Fruit fly (Drosophila melanogaster) whole organism, embryonic: ENCODE measurements around the gene CG14326.
A peak's percentile ranks its signal among the peaks of the same experiment; 100 is the strongest.

Experiments used
- Bgb ChIP-seq: fragments of 200-800 bp; sonication (Bioruptor generic); IDR thresholded peaks from 2 replicates; pipeline ENCODE4 v1.3.6; 2022; ENCODE audit warnings: missing biosample characterization, missing genetic modification characterization; ENCODE audit not compliant: partially characterized antibody
- CG10321 ChIP-seq: fragments of 200-800 bp; sonication (Bioruptor generic); IDR thresholded peaks from 2 replicates; pipeline ENCODE4 v1.3.6; 2022; ENCODE audit warnings: missing biosample characterization, missing genetic modification characterization
- CG10959 ChIP-seq: fragments of 200-800 bp; sonication (Bioruptor generic); IDR thresholded peaks from 2 replicates; pipeline ENCODE4 v1.3.6; 2022; ENCODE audit warnings: missing biosample characterization, missing genetic modification characterization
- CG10979 ChIP-seq: fragments of 200-800 bp; sonication (Bioruptor generic); optimal IDR thresholded peaks from 2 replicates; lab custom pipeline; 2018; ENCODE audit warnings: missing biosample characterization, mild to moderate bottlenecking, missing genetic modification characterization, moderate library complexity
- CG12299 ChIP-seq: fragments of 200-800 bp; sonication (Bioruptor generic); optimal IDR thresholded peaks from 2 replicates; lab custom pipeline; 2018; ENCODE audit warnings: missing biosample characterization, mild to moderate bottlenecking, missing genetic modification characterization
- CG1233 ChIP-seq: fragments of 200-800 bp; sonication (Bioruptor generic); optimal IDR thresholded peaks from 4 replicates; lab custom pipeline; 2018; ENCODE audit warnings: missing biosample characterization, mild to moderate bottlenecking, missing genetic modification characterization
- CG13296 ChIP-seq: fragments of 200-800 bp; sonication (Bioruptor generic); optimal IDR thresholded peaks from 3 replicates; lab custom pipeline; 2018; ENCODE audit warnings: missing biosample characterization, mild to moderate bottlenecking, missing genetic modification characterization
- CG1602 ChIP-seq: fragments of 200-800 bp; sonication (Bioruptor generic); optimal IDR thresholded peaks from 3 replicates; lab custom pipeline; 2016; ENCODE audit warnings: missing biosample characterization, missing genetic modification characterization
- CG18599 ChIP-seq: fragments of 200-800 bp; sonication (Bioruptor generic); optimal IDR thresholded peaks from 3 replicates; lab custom pipeline; 2017; ENCODE audit warnings: missing biosample characterization, missing genetic modification characterization, mild to moderate bottlenecking, moderate library complexity, missing genetic modification reagents
- CG2712 ChIP-seq: fragments of 200-800 bp; optimal IDR thresholded peaks from 3 replicates; lab custom pipeline; 2019; ENCODE audit warnings: missing biosample characterization, mild to moderate bottlenecking, missing genetic modification characterization, moderate library complexity
- CG4730 ChIP-seq: fragments of 200-800 bp; sonication (Bioruptor generic); IDR thresholded peaks from 2 replicates; pipeline ENCODE4 v1.3.6; 2022; ENCODE audit warnings: missing biosample characterization, missing genetic modification characterization
- CG5180 ChIP-seq: fragments of 200-800 bp; sonication (Bioruptor generic); optimal IDR thresholded peaks from 3 replicates; lab custom pipeline; 2017; ENCODE audit warnings: missing biosample characterization, missing genetic modification characterization, mild to moderate bottlenecking, moderate library complexity, missing genetic modification reagents
- CG9727 ChIP-seq: fragments of 200-800 bp; sonication (Bioruptor generic); optimal IDR thresholded peaks from 3 replicates; lab custom pipeline; 2017; ENCODE audit warnings: missing biosample characterization, mild to moderate bottlenecking, missing genetic modification characterization
- CG9817 ChIP-seq: fragments of 200-800 bp; sonication (Bioruptor generic); optimal IDR thresholded peaks from 2 replicates; lab custom pipeline; 2018; ENCODE audit warnings: missing biosample characterization, mild to moderate bottlenecking, missing genetic modification characterization, moderate library complexity
- CG9876 ChIP-seq: fragments of 200-800 bp; sonication (Bioruptor generic); optimal IDR thresholded peaks from 2 replicates; lab custom pipeline; 2016; ENCODE audit warnings: missing biosample characterization, missing genetic modification characterization
- CG9932 ChIP-seq: fragments of 200-800 bp; sonication (Bioruptor generic); IDR thresholded peaks from 2 replicates; pipeline ENCODE4 v1.3.6; 2022; ENCODE audit warnings: missing biosample characterization, missing genetic modification characterization
- D ChIP-seq, 2 experiments: fragments of 200-800 bp in 1 of 2; fragments of >200 bp in 1 of 2; sonication (Bioruptor generic) in 1 of 2; optimal IDR thresholded peaks; 2 replicates in 1 of 2; 3 replicates in 1 of 2; lab custom pipeline; 2017; ENCODE audit warnings: mild to moderate bottlenecking in 1 of 2, missing biosample characterization in 1 of 2, missing genetic modification characterization in 1 of 2, missing genetic modification reagents in 1 of 2
- Dfd ChIP-seq, 2 experiments: fragments of >200 bp; optimal IDR thresholded peaks; 2 replicates each; lab custom pipeline; 2017; ENCODE audit warnings: missing biosample characterization in 2 of 2, missing genetic modification characterization in 2 of 2
- ERR ChIP-seq: fragments of 200-800 bp; sonication (Bioruptor generic); optimal IDR thresholded peaks from 2 replicates; lab custom pipeline; 2016; ENCODE audit warnings: missing biosample characterization, missing genetic modification characterization
- Fer3 ChIP-seq: fragments of 200-800 bp; sonication (Bioruptor generic); optimal IDR thresholded peaks from 2 replicates; lab custom pipeline; 2018; ENCODE audit warnings: missing biosample characterization, mild to moderate bottlenecking, missing genetic modification characterization, moderate library complexity
- Gsc ChIP-seq: fragments of 200-800 bp; sonication (Bioruptor generic); IDR thresholded peaks from 2 replicates; pipeline ENCODE4 v1.3.6; 2022; ENCODE audit warnings: missing biosample characterization, missing genetic modification characterization
- MTF-1 ChIP-seq: fragments of 200-800 bp; sonication (Bioruptor generic); optimal IDR thresholded peaks from 2 replicates; lab custom pipeline; 2018; ENCODE audit warnings: missing biosample characterization, mild to moderate bottlenecking, missing genetic modification characterization, borderline replicate concordance
- Mes4 ChIP-seq: fragments of 200-800 bp; sonication (Bioruptor generic); optimal IDR thresholded peaks from 2 replicates; lab custom pipeline; 2016; ENCODE audit warnings: missing biosample characterization, missing genetic modification characterization
- Nf-YA ChIP-seq: fragments of 200-800 bp; sonication (Bioruptor generic); IDR thresholded peaks from 2 replicates; pipeline ENCODE4 v1.3.6; 2022; ENCODE audit warnings: missing biosample characterization, missing genetic modification characterization
- Opbp ChIP-seq: fragments of 200-800 bp; sonication (Bioruptor generic); IDR thresholded peaks from 3 replicates; pipeline ENCODE4 v1.3.6; 2022; ENCODE audit warnings: missing biosample characterization, missing genetic modification characterization; ENCODE audit not compliant: partially characterized antibody
- Optix ChIP-seq: fragments of 200-800 bp; sonication (Bioruptor generic); IDR thresholded peaks from 3 replicates; pipeline ENCODE4 v1.3.6; 2022; ENCODE audit warnings: missing biosample characterization, missing genetic modification characterization
- PHDP ChIP-seq: fragments of 200-800 bp; sonication (Bioruptor generic); optimal IDR thresholded peaks from 3 replicates; lab custom pipeline; 2018; ENCODE audit warnings: missing biosample characterization, mild to moderate bottlenecking, missing genetic modification characterization, moderate library complexity
- Ptx1 ChIP-seq: fragments of 200-800 bp; sonication (Bioruptor generic); IDR thresholded peaks from 2 replicates; pipeline ENCODE4 v1.3.6; 2022; ENCODE audit warnings: missing biosample characterization, missing genetic modification characterization
- Sry-δ ChIP-seq: fragments of 200-800 bp; sonication (Bioruptor generic); optimal IDR thresholded peaks from 2 replicates; lab custom pipeline; 2016; ENCODE audit warnings: missing biosample characterization, missing genetic modification characterization
- Taf1 ChIP-seq: fragments of 200-800 bp; sonication (Bioruptor generic); IDR thresholded peaks from 2 replicates; pipeline ENCODE4 v1.3.6; 2022; ENCODE audit warnings: missing biosample characterization, missing genetic modification characterization
- Xbp1 ChIP-seq: fragments of 200-800 bp; sonication (Bioruptor generic); optimal IDR thresholded peaks from 3 replicates; lab custom pipeline; 2016; ENCODE audit warnings: missing biosample characterization, mild to moderate bottlenecking, missing genetic modification characterization
- bab2 ChIP-seq: fragments of 200-800 bp; sonication (Bioruptor generic); optimal IDR thresholded peaks from 2 replicates; lab custom pipeline; 2016; ENCODE audit warnings: missing biosample characterization, missing genetic modification characterization
- cg ChIP-seq: fragments of 200-800 bp; sonication (Bioruptor generic); optimal IDR thresholded peaks from 3 replicates; lab custom pipeline; 2019; ENCODE audit warnings: missing biosample characterization, mild to moderate bottlenecking, missing genetic modification characterization, moderate library complexity
- dan ChIP-seq: fragments of 200-800 bp; sonication (Bioruptor generic); IDR thresholded peaks from 2 replicates; pipeline ENCODE4 v1.3.6; 2022; ENCODE audit warnings: missing biosample characterization, missing genetic modification characterization
- disco-r ChIP-seq: fragments of 200-800 bp; sonication (Bioruptor generic); optimal IDR thresholded peaks from 2 replicates; lab custom pipeline; 2016; ENCODE audit warnings: missing biosample characterization, missing genetic modification characterization
- ewg ChIP-seq: fragments of 200-800 bp; sonication (Bioruptor generic); optimal IDR thresholded peaks from 3 replicates; lab custom pipeline; 2017; ENCODE audit warnings: mild to moderate bottlenecking, missing biosample characterization, missing genetic modification reagents, missing genetic modification characterization
- jigr1 ChIP-seq: fragments of 200-800 bp; sonication (Bioruptor generic); IDR thresholded peaks from 3 replicates; pipeline ENCODE4 v1.3.6; 2022; ENCODE audit warnings: missing biosample characterization, missing genetic modification characterization
- jing ChIP-seq: fragments of 200-800 bp; sonication (Bioruptor generic); optimal IDR thresholded peaks from 2 replicates; lab custom pipeline; 2018; ENCODE audit warnings: missing biosample characterization, mild to moderate bottlenecking, missing genetic modification characterization
- lbe ChIP-seq: fragments of 200-800 bp; sonication (Bioruptor generic); optimal IDR thresholded peaks from 2 replicates; lab custom pipeline; 2016; ENCODE audit warnings: missing biosample characterization, mild to moderate bottlenecking, missing genetic modification characterization
- lilli ChIP-seq: fragments of 200-800 bp; sonication (Bioruptor generic); optimal IDR thresholded peaks from 3 replicates; lab custom pipeline; 2016; ENCODE audit warnings: missing biosample characterization, missing genetic modification characterization
- lola ChIP-seq, 3 experiments: fragments of >200 bp in 2 of 3; fragments of 200-800 bp in 1 of 3; sonication (Bioruptor generic) in 1 of 3; optimal IDR thresholded peaks; 2 replicates each; lab custom pipeline; 2017 to 2019; ENCODE audit warnings: missing biosample characterization in 3 of 3, missing genetic modification characterization in 3 of 3, mild to moderate bottlenecking in 1 of 3, moderate library complexity in 1 of 3
- mld ChIP-seq: fragments of 200-800 bp; sonication (Bioruptor generic); IDR thresholded peaks from 3 replicates; pipeline ENCODE4 v1.3.6; 2022; ENCODE audit warnings: missing biosample characterization, missing genetic modification characterization; ENCODE audit not compliant: partially characterized antibody
- pita ChIP-seq: fragments of 200-800 bp; sonication (Bioruptor generic); optimal IDR thresholded peaks from 2 replicates; lab custom pipeline; 2017; ENCODE audit warnings: missing biosample characterization, mild to moderate bottlenecking, missing genetic modification characterization
- psq ChIP-seq: fragments of 200-800 bp; sonication (Bioruptor generic); optimal IDR thresholded peaks from 2 replicates; lab custom pipeline; 2017; ENCODE audit warnings: missing biosample characterization, missing genetic modification characterization
- ssp ChIP-seq: fragments of 200-800 bp; sonication (Bioruptor generic); IDR thresholded peaks from 2 replicates; pipeline ENCODE4 v1.3.6; 2022; ENCODE audit warnings: missing biosample characterization, missing genetic modification characterization
- tap ChIP-seq: fragments of 200-800 bp; optimal IDR thresholded peaks from 3 replicates; lab custom pipeline; 2019; ENCODE audit warnings: missing biosample characterization, mild to moderate bottlenecking, missing genetic modification characterization, moderate library complexity
- tio ChIP-seq: fragments of 200-800 bp; sonication (Bioruptor generic); optimal IDR thresholded peaks from 2 replicates; lab custom pipeline; 2017; ENCODE audit warnings: missing biosample characterization, missing genetic modification characterization, inconsistent platforms
- unc-4 ChIP-seq: fragments of 200-800 bp; sonication (Bioruptor generic); IDR thresholded peaks from 2 replicates; pipeline ENCODE4 v1.3.6; 2022; ENCODE audit warnings: missing biosample characterization, missing genetic modification characterization; ENCODE audit not compliant: partially characterized antibody

Gene CG14326

DNA sequence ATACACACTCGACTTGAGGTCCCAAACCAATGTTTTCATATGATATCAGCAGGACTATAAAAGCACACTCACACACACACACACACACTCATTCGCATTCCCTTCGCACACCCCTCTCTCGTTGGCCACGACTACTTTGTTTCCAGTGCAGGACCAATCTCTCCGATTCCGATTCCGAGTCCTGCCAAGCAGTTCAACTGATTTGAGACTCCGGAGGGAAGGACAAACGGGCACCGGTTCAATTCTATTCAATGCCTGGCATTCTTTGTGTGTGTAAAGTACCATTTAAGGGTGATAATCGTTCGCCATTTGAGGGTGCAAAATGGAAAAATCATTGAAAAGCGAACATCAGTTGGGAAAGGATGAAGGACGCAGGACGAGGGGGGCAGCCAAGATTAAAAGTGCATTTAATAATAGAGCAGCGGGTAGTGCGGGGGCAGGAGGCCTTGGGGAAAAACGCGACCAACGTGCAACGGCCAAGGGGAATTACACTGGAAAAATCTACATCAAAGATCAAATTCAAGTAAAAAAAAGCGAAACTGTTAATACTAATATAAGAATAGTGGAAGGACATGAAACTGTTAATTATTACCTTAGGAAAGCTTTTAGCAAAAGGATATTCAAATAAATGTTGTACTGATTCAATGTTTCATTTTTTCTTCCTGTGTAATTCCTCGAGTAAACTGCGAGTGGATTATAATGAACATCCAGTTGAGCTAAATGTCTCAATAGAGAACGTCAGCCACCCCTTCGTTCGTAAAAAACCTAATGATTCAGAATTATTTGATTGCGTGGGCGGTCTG lies 35.0 kb upstream of the CG14326 start (continued):
- TF ChIP-seq CG2712 (tag; lab: Kevin White, UChicago) (peak; percentile 75), Mes4 (GFP tag; lab: Kevin White, UChicago) (no peak), jigr1 (GFP tag; lab: Robert Waterston, UW) (no peak), D (optimal IDR thresholded peaks at IDR 0.05; lab: Kevin White, UChicago) (peak; percentile 1), D (GFP tag; optimal IDR thresholded peaks at IDR 0.05; lab: Kevin White, UChicago) (peak; percentile 59), tap (tag; lab: Kevin White, UChicago) (peak; percentile 37), PHDP (peak; percentile 39), bab2 (GFP tag; lab: Kevin White, UChicago) (no peak), Taf1 (GFP tag; lab: Robert Waterston, UW) (no peak), CG10321 (GFP tag; lab: Robert Waterston, UW) (no peak), unc-4 (GFP tag; lab: Robert Waterston, UW) (no peak), CG9876 (GFP tag; lab: Kevin White, UChicago) (no peak), CG10959 (GFP tag; lab: Robert Waterston, UW) (peak; percentile 30; the same call in 1 of the 2 replicates), ERR (GFP tag; lab: Kevin White, UChicago) (no peak), lbe (GFP tag; lab: Kevin White, UChicago) (no peak), Dfd (GFP tag; optimal IDR thresholded peaks at IDR 0.05; lab: Kevin White, UChicago) (no peak), Ptx1 (GFP tag; lab: Robert Waterston, UW) (0 out of 2 replicates have a peak, but pooled peaks have one; percentile 32), CG9727 (GFP tag; lab: Kevin White, UChicago) (peak; percentile 58), pita (GFP tag; lab: Kevin White, UChicago) (no peak), CG10979 (peak; percentile 80), CG18599 (GFP tag; lab: Kevin White, UChicago) (peak; percentile 37), CG1602 (GFP tag; lab: Kevin White, UChicago) (peak; percentile 13), Opbp (GFP tag; lab: Robert Waterston, UW) (no peak), CG13296 (GFP tag; lab: Kevin White, UChicago) (no peak), Fer3 (tag; lab: Kevin White, UChicago) (peak; percentile 15), CG5180 (no peak), tio (GFP tag; lab: Kevin White, UChicago) (no peak), lilli (GFP tag; lab: Kevin White, UChicago) (no peak), Gsc (GFP tag; lab: Robert Waterston, UW) (no peak; the same call in 1 of the 2 replicates), cg (GFP tag; lab: Kevin White, UChicago) (peak; percentile 50), lola (GFP tag; optimal IDR thresholded peaks at IDR 0.05; lab: Kevin White, UChicago) (peak in 1 of 3 experiments; percentile 79), CG4730 (GFP tag; lab: Robert Waterston, UW) (no peak), dan (GFP tag; lab: Robert Waterston, UW) (no peak), ewg (GFP tag; lab: Kevin White, UChicago) (peak; percentile 10), Xbp1 (peak; percentile 27), disco-r (no peak), psq (GFP tag; lab: Kevin White, UChicago) (no peak), Bgb (GFP tag; lab: Robert Waterston, UW) (no peak), mld (GFP tag; lab: Robert Waterston, UW) (no peak), CG9817 (tag; lab: Kevin White, UChicago) (peak; percentile 0), Sry-δ (GFP tag; lab: Kevin White, UChicago) (no peak), CG9932 (no peak), ssp (GFP tag; lab: Robert Waterston, UW) (peak; percentile 37; the same call in 1 of the 2 replicates), CG1233 (GFP tag; lab: Kevin White, UChicago) (peak; percentile 17), jing (GFP tag; lab: Kevin White, UChicago) (no peak), CG12299 (tag; lab: Kevin White, UChicago) (peak; percentile 4), Nf-YA (no peak), Optix (GFP tag; lab: Robert Waterston, UW) (no peak), MTF-1 (no peak)
